Fruit fly (Drosophila melanogaster): Measurements from ENCODE around the gene CG4022.

CG4022 gene

DNA sequence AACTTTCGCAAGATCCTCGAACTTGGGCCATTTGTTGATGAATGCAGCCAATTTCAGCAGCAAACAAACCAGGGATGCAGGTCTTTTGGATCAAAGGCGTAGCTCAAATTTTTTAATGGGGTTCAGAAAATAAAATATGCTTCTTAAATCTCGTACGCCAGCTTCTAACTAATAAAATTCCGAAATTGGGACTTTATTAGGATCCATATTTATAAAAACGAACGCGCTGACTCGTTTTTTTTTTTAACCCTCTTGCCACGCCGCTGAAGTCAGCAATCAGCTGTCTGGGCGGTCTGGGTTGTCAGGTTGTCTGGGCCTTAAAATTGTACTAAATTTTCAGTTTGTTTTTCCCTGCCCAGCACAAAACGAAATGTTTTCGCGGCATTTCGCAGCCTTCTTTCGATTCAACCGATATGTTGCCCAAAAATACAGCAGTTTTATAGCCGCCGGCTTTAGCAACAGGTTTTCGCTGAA, 47.0 kb upstream of the CG4022 start, which contains the start of gene CG3437 (continued):
- peak; percentile 98 for TF ChIP-seq CG18619 (GFP tag; optimal IDR thresholded peaks at IDR 0.05)
- TF ChIP-seq Hmx (GFP tag; optimal IDR thresholded peaks at IDR 0.05) = peak; percentile 96
- peak; percentile 99 for TF ChIP-seq CG3726 (GFP tag; IDR thresholded peaks at IDR 0.05)
- peak; percentile 71 for TF ChIP-seq Kr (GFP tag; optimal IDR thresholded peaks at IDR 0.05)
- TF ChIP-seq HLH54F (GFP tag; optimal IDR thresholded peaks at IDR 0.05) = peak; percentile 99
- peak; percentile 97 for TF ChIP-seq dmrt11E (tag; optimal IDR thresholded peaks at IDR 0.05)
- TF ChIP-seq ssp (GFP tag; IDR thresholded peaks at IDR 0.05) = peak; percentile 95
- peak; percentile 96 for TF ChIP-seq CkIIα-i1 (GFP tag; IDR thresholded peaks at IDR 0.05)
- peak; percentile 99 for TF ChIP-seq pum (GFP tag; optimal IDR thresholded peaks at IDR 0.05)
- TF ChIP-seq Six4 (GFP tag; optimal IDR thresholded peaks at IDR 0.05) = peak; percentile 97
- peak; percentile 99 for TF ChIP-seq CG8944 (GFP tag; optimal IDR thresholded peaks at IDR 0.05)
- peak; percentile 90 for TF ChIP-seq luna (GFP tag; optimal IDR thresholded peaks at IDR 0.05)
- peak; percentile 98 for TF ChIP-seq CG12744 (GFP tag; optimal IDR thresholded peaks at IDR 0.05)
- peak; percentile 87 for TF ChIP-seq CG7745 (tag; optimal IDR thresholded peaks at IDR 0.05)
- peak; percentile 97 for TF ChIP-seq CG4820 (GFP tag; optimal IDR thresholded peaks at IDR 0.05)
- peak; percentile 88 for TF ChIP-seq kay (GFP tag; optimal IDR thresholded peaks at IDR 0.05)
- no peak for TF ChIP-seq zen2 (GFP tag; IDR thresholded peaks at IDR 0.05; ENCODE audit: partially characterized antibody)
- TF ChIP-seq CG11247 (GFP tag; IDR thresholded peaks at IDR 0.05) = peak; percentile 99
- peak; percentile 99 for TF ChIP-seq jumu (GFP tag; optimal IDR thresholded peaks at IDR 0.05)
- TF ChIP-seq Deaf1 (tag; optimal IDR thresholded peaks at IDR 0.05) = peak; percentile 73
- peak; percentile 83 for TF ChIP-seq Nf-YC (tag; optimal IDR thresholded peaks at IDR 0.05)
- TF ChIP-seq sqz (GFP tag; optimal IDR thresholded peaks at IDR 0.05) = peak; percentile 98
- peak; percentile 91 for TF ChIP-seq CG5180 (GFP tag; optimal IDR thresholded peaks at IDR 0.05)
- TF ChIP-seq CG1603 (tag; optimal IDR thresholded peaks at IDR 0.05) = peak; percentile 96
- peak; percentile 97 for TF ChIP-seq CG43689 (GFP tag; IDR thresholded peaks at IDR 0.05)
- peak; percentile 96 for TF ChIP-seq CG13123 (GFP tag; optimal IDR thresholded peaks at IDR 0.05)
- TF ChIP-seq lola (GFP tag; optimal IDR thresholded peaks at IDR 0.05) = peak in 1 of 3 experiments; percentile 97
- peak; percentile 98 for TF ChIP-seq CG7271 (tag; optimal IDR thresholded peaks at IDR 0.05)
- TF ChIP-seq Vsx1 (GFP tag; optimal IDR thresholded peaks at IDR 0.05) = peak; percentile 97
- peak; percentile 74 for TF ChIP-seq Sry-β (GFP tag; optimal IDR thresholded peaks at IDR 0.05)
- peak; percentile 99 for TF ChIP-seq CG3281 (GFP tag; optimal IDR thresholded peaks at IDR 0.05)
- peak; percentile 99 for TF ChIP-seq mam (GFP tag; optimal IDR thresholded peaks at IDR 0.05)
- TF ChIP-seq CG12299 (tag; optimal IDR thresholded peaks at IDR 0.05) = peak; percentile 97
- TF ChIP-seq CG7556 (GFP tag; optimal IDR thresholded peaks at IDR 0.05) = peak; percentile 98
- TF ChIP-seq Med (GFP tag) = peak; percentile 100
- TF ChIP-seq CG7987 (GFP tag; optimal IDR thresholded peaks at IDR 0.05) = peak; percentile 97
- peak; percentile 96 for TF ChIP-seq CG7928 (GFP tag; optimal IDR thresholded peaks at IDR 0.05)
- peak; percentile 98 for TF ChIP-seq Hmr (GFP tag; optimal IDR thresholded peaks at IDR 0.05)
- peak; percentile 99 for TF ChIP-seq so (GFP tag; IDR thresholded peaks at IDR 0.05)
- peak; percentile 93 for TF ChIP-seq twi (tag; optimal IDR thresholded peaks at IDR 0.05)
- peak; percentile 99 for TF ChIP-seq gce (GFP tag; IDR thresholded peaks at IDR 0.05)
- TF ChIP-seq fru (optimal IDR thresholded peaks at IDR 0.05) = no peak
- TF ChIP-seq CG9215 (GFP tag; IDR thresholded peaks at IDR 0.05) = peak; percentile 99
- peak; percentile 99 for TF ChIP-seq CG17328 (GFP tag; IDR thresholded peaks at IDR 0.05)
- peak; percentile 97 for TF ChIP-seq CG31224 (GFP tag; IDR thresholded peaks at IDR 0.05)
- TF ChIP-seq Doc3 (GFP tag; IDR thresholded peaks at IDR 0.05; ENCODE audit: partially characterized antibody) = no peak
- TF ChIP-seq CG1602 (GFP tag; optimal IDR thresholded peaks at IDR 0.05) = peak; percentile 99
- TF ChIP-seq CG14860 (GFP tag; IDR thresholded peaks at IDR 0.05; ENCODE audit: partially characterized antibody) = no peak
- peak; percentile 100 for TF ChIP-seq dysf (GFP tag; IDR thresholded peaks at IDR 0.05)
- TF ChIP-seq cato (GFP tag; optimal IDR thresholded peaks at IDR 0.05; ENCODE audit: borderline replicate concordance) = peak; percentile 97
- peak; percentile 98 for TF ChIP-seq CG12219 (GFP tag; optimal IDR thresholded peaks at IDR 0.05)

Measured in whole organism, embryonic.